Fruit fly (Drosophila melanogaster): ENCODE measurements around the gene H2.0.

Gene H2.0

DNA sequence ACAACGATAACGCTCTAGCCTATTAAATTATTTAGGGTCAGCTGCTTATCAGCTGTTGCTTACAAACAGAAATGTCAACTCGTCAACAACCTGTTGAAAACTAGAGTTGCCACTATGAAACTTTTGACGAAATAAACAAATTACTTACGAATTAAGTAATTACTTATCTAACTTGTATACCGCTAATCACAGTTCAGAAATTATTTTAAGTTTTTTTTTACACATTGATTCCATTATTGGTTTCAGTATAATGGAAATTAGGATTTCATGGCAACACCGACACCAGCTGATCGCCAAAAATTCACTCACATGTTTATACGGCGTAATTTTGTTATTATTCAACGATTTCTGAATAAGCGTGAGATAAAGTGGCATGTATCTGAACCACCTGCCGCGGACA, 18.6 kb upstream of the H2.0 start, which contains the start of the genes CG9117 and CG31643:
CG9117 (minus strand) TSS at position 73 of the 400 bp plus-strand sequence.
CG31643 (plus strand) TSS at position 288 of the 400 bp plus-strand sequence.
- TF ChIP-seq CG8478 (optimal IDR thresholded peaks at IDR 0.05) (no peak), CTCF (optimal IDR thresholded peaks at IDR 0.05) (no peak)

DNA sequence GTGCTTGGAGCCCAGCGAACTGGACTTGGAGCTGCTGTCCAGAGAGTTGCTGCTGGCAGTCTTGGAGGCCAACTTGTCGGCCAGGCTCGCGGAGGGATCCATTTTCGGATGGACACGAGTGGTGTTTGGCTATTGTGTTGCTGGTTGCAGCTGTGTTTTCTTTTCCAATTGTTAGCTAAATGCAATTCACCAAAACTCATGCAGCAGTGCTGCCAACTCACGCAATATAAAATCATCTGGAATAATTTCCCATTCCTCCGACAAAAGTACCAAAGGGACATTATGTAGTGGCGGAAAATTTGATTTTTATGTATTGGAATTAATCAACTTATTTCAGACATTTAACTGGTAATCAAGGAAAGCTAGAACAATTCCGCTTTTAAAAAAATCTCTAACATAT, 17.5 kb upstream of the H2.0 start, which contains the start of gene mtm:
mtm (minus strand) TSS at position 306 of the 400 bp plus-strand sequence.
- TF ChIP-seq CTCF (optimal IDR thresholded peaks at IDR 0.05) (no peak), CG8478 (optimal IDR thresholded peaks at IDR 0.05) (no peak)

dm6 chr2L:6035155-6035554, 16.0 kb upstream of the H2.0 start:
- TF ChIP-seq CTCF (optimal IDR thresholded peaks at IDR 0.05) (no peak), CG8478 (optimal IDR thresholded peaks at IDR 0.05) (no peak)

DNA sequence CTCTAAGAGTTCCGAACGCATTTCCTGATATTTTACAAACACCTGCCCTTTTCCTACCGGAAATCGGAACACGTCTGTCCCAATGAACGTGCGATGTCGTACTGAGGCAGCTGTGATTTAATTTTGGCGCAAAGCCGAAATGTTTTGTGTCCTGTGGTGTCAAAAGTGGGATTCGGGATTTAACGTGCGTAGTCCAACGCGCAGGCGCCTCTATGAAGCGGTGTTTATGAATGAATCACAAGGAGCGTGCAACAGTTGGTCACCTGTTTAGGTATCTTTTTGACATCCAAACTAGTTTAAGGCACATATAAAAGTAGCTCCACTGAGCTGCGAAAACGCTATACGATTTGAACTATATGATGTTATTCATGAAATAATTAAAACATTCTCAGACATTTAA, 15.1 kb upstream of the H2.0 start, which contains the start of gene CG9109:
CG9109 (minus strand) TSS at position 80 of the 400 bp plus-strand sequence.
- TF ChIP-seq CG8478 (optimal IDR thresholded peaks at IDR 0.05) (no peak), CTCF (optimal IDR thresholded peaks at IDR 0.05) (no peak)

- TF ChIP-seq CG8478 (optimal IDR thresholded peaks at IDR 0.05), result no peak
- no peak for TF ChIP-seq CTCF (optimal IDR thresholded peaks at IDR 0.05)
Observed at dm6 chr2L:6031838-6032237, 12.6 kb upstream of the H2.0 start.

dm6 chr2L:6028712-6029111, 9.5 kb upstream of the H2.0 start:
- TF ChIP-seq CTCF (optimal IDR thresholded peaks at IDR 0.05), result no peak
- TF ChIP-seq CG8478 (optimal IDR thresholded peaks at IDR 0.05), result no peak

DNA sequence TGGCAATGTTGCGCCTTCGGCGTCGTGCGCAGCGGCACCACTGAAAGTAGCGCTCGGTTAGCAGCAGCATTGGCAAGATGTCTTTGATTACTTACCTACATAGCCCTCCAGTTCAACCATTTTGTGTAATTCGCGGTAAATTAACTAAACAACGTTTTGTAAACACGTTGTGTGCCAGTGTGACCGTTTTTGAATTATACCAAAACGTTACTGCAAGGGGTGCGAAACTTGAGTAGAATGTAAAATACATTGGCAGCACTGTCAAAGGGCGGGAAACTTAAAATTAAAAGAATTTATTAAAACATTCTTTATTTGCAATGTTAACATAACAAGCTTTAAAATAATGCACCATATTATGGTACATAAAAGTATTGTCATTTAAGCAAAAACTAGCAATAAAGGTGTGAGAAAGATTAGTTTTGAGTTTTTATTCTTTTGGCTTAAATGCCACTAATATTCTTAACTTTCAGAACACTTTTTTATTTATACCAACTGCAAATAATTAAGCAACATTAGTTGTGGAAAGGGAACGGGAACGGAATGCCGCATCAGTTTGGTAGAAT, 5.2 kb upstream of the H2.0 start, which contains the start of gene CG9107:
CG9107 (minus strand) TSS at position 195 of the 563 bp plus-strand sequence.
- peak in 1 of 2 experiments; percentile 37 for TF ChIP-seq CTCF (optimal IDR thresholded peaks at IDR 0.05)
- no peak for TF ChIP-seq CG8478 (optimal IDR thresholded peaks at IDR 0.05)

dm6 chr2L:6022793-6023192, 3.6 kb upstream of the H2.0 start:
- TF ChIP-seq CG8478 (optimal IDR thresholded peaks at IDR 0.05), result no peak

DNA sequence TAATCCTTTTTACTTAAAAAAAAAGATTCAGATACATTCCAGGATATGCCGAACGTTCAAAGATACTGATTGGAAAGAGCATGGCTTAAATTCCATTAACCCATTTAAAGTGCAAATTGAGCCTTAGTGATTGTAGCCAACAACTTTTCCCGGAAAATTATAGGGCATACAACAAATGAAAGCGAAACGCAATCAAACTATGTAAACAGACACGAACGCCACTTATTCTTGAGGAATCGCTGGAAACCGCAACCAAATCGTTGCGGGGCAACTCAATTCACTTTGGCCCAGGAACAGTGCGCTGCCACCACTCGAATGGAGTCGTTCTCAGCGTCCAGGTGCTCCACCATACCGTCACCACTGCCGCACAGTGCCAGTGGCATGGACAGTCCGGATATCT, 1.3 kb upstream of the H2.0 start, which contains the start of gene CG13996:
CG13996 (plus strand) TSS at position 301 of the 400 bp plus-strand sequence.
- no peak for TF ChIP-seq CG8478 (optimal IDR thresholded peaks at IDR 0.05)

DNA sequence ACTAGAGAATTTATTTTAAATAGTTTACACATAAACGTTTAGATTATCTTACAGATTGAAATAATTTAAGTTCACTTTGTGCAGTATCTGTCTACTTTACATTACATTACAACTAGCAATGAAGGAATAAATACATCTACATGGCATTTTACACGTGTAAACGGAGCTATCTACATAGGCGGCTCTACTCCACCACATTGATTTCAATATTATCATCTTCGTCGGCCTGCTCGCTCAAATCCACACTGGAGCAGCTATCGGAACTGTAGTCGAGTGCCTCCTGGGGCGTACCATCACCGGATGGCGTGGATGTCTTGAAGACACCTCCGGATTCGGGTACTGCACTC, 6.2 kb downstream of the H2.0 start:
- TF ChIP-seq CTCF (optimal IDR thresholded peaks at IDR 0.05), result peak; percentile 24 to 34
- TF ChIP-seq CG8478 (optimal IDR thresholded peaks at IDR 0.05), result no peak

dm6 chr2L:6012303-6013070, 6.7 kb downstream of the H2.0 start, which contains the start of gene CG9098:
Gene CG9098 (minus strand): TSS chr2L:6012338.
- no peak for TF ChIP-seq CTCF (optimal IDR thresholded peaks at IDR 0.05)
- no peak for TF ChIP-seq CG8478 (optimal IDR thresholded peaks at IDR 0.05)

DNA sequence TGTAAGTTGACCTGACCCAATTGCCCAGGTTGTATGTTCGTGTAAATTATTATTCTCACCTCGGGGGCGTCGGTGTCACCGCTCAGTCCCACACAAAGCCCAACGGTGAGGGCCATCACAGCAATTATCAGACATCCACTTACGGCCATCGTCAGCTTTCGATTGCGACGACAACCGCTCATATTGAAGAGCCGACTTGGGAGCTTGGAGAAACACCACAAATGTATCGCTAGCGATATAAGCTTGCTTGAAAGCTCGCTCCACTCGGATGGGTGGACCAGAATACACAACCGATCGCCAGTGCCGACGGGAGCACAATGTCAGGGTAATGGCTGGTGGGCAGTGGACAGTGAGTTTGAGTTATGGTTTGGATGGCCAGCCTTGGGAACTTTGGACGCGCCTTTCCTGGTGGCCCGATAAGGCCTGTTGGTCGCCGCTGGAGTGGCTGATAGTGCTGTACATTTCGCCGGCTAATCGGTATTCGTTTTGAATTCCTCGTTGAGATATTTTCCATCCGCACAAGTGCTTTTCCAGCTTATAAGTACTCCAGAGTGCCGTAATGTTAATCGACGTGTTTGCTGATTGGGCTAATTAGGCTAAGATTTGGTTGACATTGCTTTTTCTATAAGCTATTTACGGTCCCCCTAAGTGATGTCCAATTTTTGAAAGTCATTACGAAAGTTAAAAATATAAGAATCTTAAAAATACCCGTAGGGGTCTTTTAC, 12.5 kb downstream of the H2.0 start, which contains the start of gene Gal:
Gal (minus strand) TSS at position 320 of the 725 bp plus-strand sequence.
- TF ChIP-seq CTCF (optimal IDR thresholded peaks at IDR 0.05) (no peak), CG8478 (optimal IDR thresholded peaks at IDR 0.05) (no peak)

DNA sequence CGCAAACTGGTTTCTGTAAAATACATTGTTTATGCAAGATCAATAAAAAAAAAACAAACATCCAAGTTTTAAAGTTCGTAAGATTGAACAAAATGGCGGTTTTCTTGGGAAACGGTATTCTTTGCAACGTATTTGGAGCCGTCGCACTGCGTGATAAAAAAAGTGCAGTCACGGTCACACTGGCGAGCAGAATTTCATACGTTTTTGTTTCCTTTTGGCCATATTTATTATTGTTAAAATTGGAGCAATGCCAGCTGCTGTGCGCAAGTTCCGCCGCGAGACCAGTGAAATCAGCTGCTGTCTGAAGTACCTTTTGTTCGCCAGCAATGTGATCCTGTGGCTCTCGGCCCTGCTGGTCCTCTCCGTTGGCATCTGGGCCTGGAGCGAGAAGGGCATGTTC, 19.1 kb downstream of the H2.0 start, which contains the start of gene Tsp26A:
Tsp26A (plus strand) TSS at position 164 of the 400 bp plus-strand sequence.
- TF ChIP-seq CTCF (optimal IDR thresholded peaks at IDR 0.05), result no peak
- no peak for TF ChIP-seq CG8478 (optimal IDR thresholded peaks at IDR 0.05)

dm6 chr2L:5999247-5999646, 20.0 kb downstream of the H2.0 start, which contains the start of gene Kdm5:
Gene Kdm5 (minus strand): TSS chr2L:5999501.
- peak in 1 of 2 experiments; percentile 7 for TF ChIP-seq CTCF (optimal IDR thresholded peaks at IDR 0.05)
- no peak for TF ChIP-seq CG8478 (optimal IDR thresholded peaks at IDR 0.05)

DNA sequence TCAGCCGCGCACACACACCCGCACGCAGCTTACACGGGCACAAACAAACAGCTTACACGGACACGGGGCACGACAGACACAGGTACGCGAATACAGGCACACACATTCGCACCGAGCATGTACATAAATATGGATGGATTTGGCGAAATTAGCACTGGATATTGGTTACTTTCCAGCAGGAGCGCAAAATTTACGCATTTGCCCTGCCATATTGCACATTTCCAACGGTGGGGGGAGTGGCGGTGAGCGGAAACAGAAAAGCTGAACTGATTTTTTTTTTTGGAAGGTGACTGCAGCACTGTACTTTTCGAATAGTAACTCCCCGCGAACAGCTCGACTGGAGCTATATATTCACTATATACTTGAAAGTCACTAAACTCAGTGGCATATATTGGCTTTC, 20.8 kb downstream of the H2.0 start:
- TF ChIP-seq CG8478 (optimal IDR thresholded peaks at IDR 0.05) (no peak), CTCF (optimal IDR thresholded peaks at IDR 0.05) (no peak)

Data from S2 (cell line).